Worm (Caenorhabditis elegans) whole organism, early embryonic: Measurements from ENCODE around the gene ttr-44.

Experiments
- B0310.2 ChIP-seq: sonication (generic microtip); optimal IDR thresholded peaks from 2 replicates; lab custom pipeline; 2016; ENCODE audit warnings: mild to moderate bottlenecking, missing genetic modification characterization, missing compliant biosample characterization
- F13C5.2 ChIP-seq: sonication (generic microtip); optimal IDR thresholded peaks from 2 replicates; lab custom pipeline; 2017; ENCODE audit warnings: mild to moderate bottlenecking, missing genetic modification characterization, inconsistent platforms, missing compliant biosample characterization
- aly-1 ChIP-seq: sonication (generic microtip); optimal IDR thresholded peaks from 2 replicates; lab custom pipeline; 2016; ENCODE audit warnings: missing genetic modification characterization, missing compliant biosample characterization
- ama-1 ChIP-seq: fragments of 150-350 bp; optimal IDR thresholded peaks from 2 replicates; lab custom pipeline; 2014
- ceh-13 ChIP-seq: fragments of 200-800 bp; sonication (Bioruptor generic); optimal IDR thresholded peaks from 2 replicates; lab custom pipeline; 2018; ENCODE audit warnings: mild to moderate bottlenecking, missing genetic modification characterization, missing compliant biosample characterization
- ceh-36 ChIP-seq: sonication (generic microtip); optimal IDR thresholded peaks from 2 replicates; lab custom pipeline; 2016; ENCODE audit warnings: missing genetic modification characterization, inconsistent platforms, missing compliant biosample characterization
- ets-7 ChIP-seq: sonication (generic microtip); optimal IDR thresholded peaks from 2 replicates; lab custom pipeline; 2016; ENCODE audit warnings: missing genotype, missing genetic modification characterization, missing compliant biosample characterization
- flt-1 ChIP-seq: fragments of 200-800 bp; sonication (Bioruptor generic); IDR thresholded peaks from 2 replicates; pipeline ENCODE4 v1.3.6; 2022; ENCODE audit warnings: missing genetic modification characterization, missing compliant biosample characterization
- hmbx-1 ChIP-seq: sonication (generic microtip); optimal IDR thresholded peaks from 2 replicates; lab custom pipeline; 2016; ENCODE audit warnings: mild to moderate bottlenecking, missing genetic modification characterization, missing compliant biosample characterization
- hmg-4 ChIP-seq: fragments of 200-800 bp; sonication (Bioruptor generic); optimal IDR thresholded peaks from 2 replicates; lab custom pipeline; 2018; ENCODE audit warnings: mild to moderate bottlenecking, missing genetic modification characterization, missing compliant biosample characterization
- hnd-1 ChIP-seq: sonication (generic microtip); optimal IDR thresholded peaks from 2 replicates; lab custom pipeline; 2016; ENCODE audit warnings: missing genetic modification characterization, missing compliant biosample characterization
- pes-1 ChIP-seq: fragments of 200-800 bp; sonication (Bioruptor generic); IDR thresholded peaks from 2 replicates; pipeline ENCODE4 v1.3.6; 2022; ENCODE audit warnings: missing genetic modification reagents, missing genetic modification characterization, missing compliant biosample characterization
- scrt-1 ChIP-seq: fragments of 200-800 bp; sonication (Bioruptor generic); IDR thresholded peaks from 2 replicates; pipeline ENCODE4 v1.3.6; 2022; ENCODE audit warnings: missing genetic modification characterization, missing compliant biosample characterization
- sea-1 ChIP-seq: fragments of 200-800 bp; sonication (Bioruptor generic); conservative IDR thresholded peaks from 2 replicates; pipeline ENCODE4 v1.3.6; 2022; ENCODE audit warnings: missing genetic modification characterization, missing compliant biosample characterization
- tbx-11 ChIP-seq: fragments of 200-800 bp; sonication (Bioruptor generic); IDR thresholded peaks from 2 replicates; pipeline ENCODE4 v1.3.6; 2022; ENCODE audit warnings: missing genetic modification characterization, missing compliant biosample characterization
- tbx-37 ChIP-seq: fragments of 200-800 bp; sonication (Bioruptor generic); conservative IDR thresholded peaks from 2 replicates; pipeline ENCODE4 v1.3.6; 2022; ENCODE audit warnings: missing genetic modification reagents, missing genetic modification characterization, missing compliant biosample characterization
- tra-4 ChIP-seq: sonication (generic microtip); optimal IDR thresholded peaks from 2 replicates; lab custom pipeline; 2017; ENCODE audit warnings: missing genetic modification characterization, missing compliant biosample characterization

Gene ttr-44

DNA sequence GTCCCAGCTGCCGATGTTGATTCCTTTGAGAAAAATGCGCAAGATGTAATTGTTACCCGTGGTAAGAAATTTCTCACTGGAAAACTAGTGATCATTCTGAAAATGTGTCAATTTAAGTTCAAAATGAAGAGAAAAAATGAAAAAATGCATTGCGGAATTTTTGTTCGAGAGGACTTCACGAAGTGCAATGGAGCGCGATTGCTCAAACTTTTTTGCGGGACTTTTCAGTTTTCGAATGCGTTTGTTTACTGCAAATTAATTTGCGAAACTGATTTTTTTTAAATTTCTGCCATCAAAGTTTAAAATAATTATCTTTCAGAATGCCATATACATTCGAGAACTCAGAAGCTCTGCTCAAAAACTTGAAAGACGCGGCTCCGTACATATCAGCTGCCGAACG is 38.0 kb upstream of the ttr-44 start, which contains the start of the genes nuaf-1 and bir-2:
Gene nuaf-1, minus strand, starts transcription at position 98 of the 400 bp plus-strand sequence.
Gene bir-2, plus strand, starts transcription at position 318 of the 400 bp plus-strand sequence.
- no peak for TF ChIP-seq aly-1
- TF ChIP-seq pes-1: no peak
- no peak for TF ChIP-seq tbx-37
- TF ChIP-seq sea-1 (GFP tag; lab: Robert Waterston, UW): no peak
- TF ChIP-seq ceh-36: no peak
- no peak for TF ChIP-seq B0310.2
- no peak for TF ChIP-seq hnd-1 (tag; lab: Kevin White, UChicago)
- TF ChIP-seq hmg-4 (GFP tag; lab: Kevin White, UChicago): no peak

DNA sequence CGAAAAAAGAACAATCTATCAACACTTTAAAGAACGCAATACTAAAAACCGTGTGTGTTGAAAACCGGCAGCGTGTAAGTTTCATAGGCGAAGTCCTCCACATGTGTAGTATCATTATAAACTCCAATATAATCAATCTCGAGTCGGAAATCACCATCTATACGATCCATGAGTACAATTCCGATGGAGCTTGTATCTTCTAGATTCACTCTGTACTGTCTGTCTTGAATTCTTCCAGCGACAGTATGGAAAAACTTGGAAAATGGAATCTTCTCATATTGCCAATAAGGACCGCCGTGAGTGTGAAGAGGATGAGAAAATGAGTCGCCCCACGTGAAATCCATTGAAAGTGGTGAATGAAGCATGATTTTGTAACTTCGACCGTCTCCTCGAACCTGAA is 36.4 kb upstream of the ttr-44 start:
- no peak for TF ChIP-seq ets-7 (tag; lab: Kevin White, UChicago)
- no peak for TF ChIP-seq pes-1
- TF ChIP-seq tbx-11 (GFP tag; lab: Robert Waterston, UW): no peak
- no peak for TF ChIP-seq scrt-1 (GFP tag; lab: Robert Waterston, UW)
- TF ChIP-seq tra-4 (tag; lab: Kevin White, UChicago): no peak
- no peak for TF ChIP-seq ceh-13 (GFP tag; lab: Kevin White, UChicago)
- TF ChIP-seq F13C5.2 (tag; lab: Kevin White, UChicago): no peak
- no peak for TF ChIP-seq sea-1 (GFP tag; lab: Robert Waterston, UW)
- TF ChIP-seq aly-1: no peak
- no peak for TF ChIP-seq ceh-36
- TF ChIP-seq hnd-1 (tag; lab: Kevin White, UChicago): no peak
- TF ChIP-seq tbx-37: no peak
- no peak for TF ChIP-seq B0310.2
- no peak for TF ChIP-seq ama-1 (lab: Kevin White, UChicago)
- no peak for TF ChIP-seq hmbx-1 (tag; lab: Kevin White, UChicago)
- TF ChIP-seq flt-1 (GFP tag; lab: Robert Waterston, UW): no peak
- no peak for TF ChIP-seq hmg-4 (GFP tag; lab: Kevin White, UChicago)

DNA sequence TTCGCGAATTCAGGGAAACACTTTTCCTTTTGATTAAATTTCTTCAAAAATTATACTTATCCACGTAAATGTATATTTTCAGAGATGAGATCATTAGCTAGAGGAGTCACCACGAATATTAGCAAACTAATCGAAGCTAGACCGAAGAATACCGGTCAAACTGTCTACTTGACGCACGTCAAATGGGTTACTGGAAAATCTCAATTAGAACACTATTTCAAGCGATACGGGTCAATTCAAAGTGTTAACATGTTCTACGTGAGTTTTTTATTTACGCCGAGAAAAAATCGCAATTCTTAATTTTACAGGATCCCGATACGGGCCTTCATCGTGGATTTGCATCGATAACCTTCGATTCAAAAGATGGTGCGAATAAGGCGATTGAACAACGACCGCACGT is 35.2 kb upstream of the ttr-44 start, which contains the start of gene slrp-1:
Gene slrp-1, plus strand, starts transcription at position 83 of the 400 bp plus-strand sequence.
- TF ChIP-seq ama-1 (lab: Kevin White, UChicago): no peak
- no peak for TF ChIP-seq tra-4 (tag; lab: Kevin White, UChicago)
- no peak for TF ChIP-seq flt-1 (GFP tag; lab: Robert Waterston, UW)
- TF ChIP-seq tbx-37: no peak
- TF ChIP-seq ets-7 (tag; lab: Kevin White, UChicago): no peak
- TF ChIP-seq aly-1: no peak
- TF ChIP-seq scrt-1 (GFP tag; lab: Robert Waterston, UW): no peak
- no peak for TF ChIP-seq ceh-13 (GFP tag; lab: Kevin White, UChicago)
- no peak for TF ChIP-seq hmg-4 (GFP tag; lab: Kevin White, UChicago)
- no peak for TF ChIP-seq B0310.2
- TF ChIP-seq pes-1: no peak
- TF ChIP-seq ceh-36: no peak
- no peak for TF ChIP-seq hnd-1 (tag; lab: Kevin White, UChicago)
- no peak for TF ChIP-seq F13C5.2 (tag; lab: Kevin White, UChicago)
- no peak for TF ChIP-seq sea-1 (GFP tag; lab: Robert Waterston, UW)
- TF ChIP-seq tbx-11 (GFP tag; lab: Robert Waterston, UW): no peak
- TF ChIP-seq hmbx-1 (tag; lab: Kevin White, UChicago): no peak

DNA sequence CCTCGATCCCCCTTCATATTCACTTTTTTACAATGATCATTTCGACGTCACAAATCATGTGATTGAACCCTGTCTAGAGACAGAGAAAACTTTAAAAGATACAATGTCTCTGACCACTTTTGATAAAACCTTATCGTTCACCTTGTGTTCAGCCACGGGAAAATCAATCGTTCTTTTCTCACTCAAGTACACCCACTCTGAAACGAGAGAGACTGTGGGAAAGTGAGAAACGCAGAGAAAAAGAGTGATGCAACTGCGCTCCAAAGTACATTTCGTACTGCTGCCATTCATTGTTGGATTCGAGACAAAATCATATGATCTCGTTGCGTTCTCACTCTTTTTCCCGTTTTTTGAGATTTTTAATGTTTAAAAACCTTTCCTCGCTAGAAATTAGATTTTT is 34.7 kb upstream of the ttr-44 start:
- TF ChIP-seq ets-7 (tag; lab: Kevin White, UChicago): no peak

DNA sequence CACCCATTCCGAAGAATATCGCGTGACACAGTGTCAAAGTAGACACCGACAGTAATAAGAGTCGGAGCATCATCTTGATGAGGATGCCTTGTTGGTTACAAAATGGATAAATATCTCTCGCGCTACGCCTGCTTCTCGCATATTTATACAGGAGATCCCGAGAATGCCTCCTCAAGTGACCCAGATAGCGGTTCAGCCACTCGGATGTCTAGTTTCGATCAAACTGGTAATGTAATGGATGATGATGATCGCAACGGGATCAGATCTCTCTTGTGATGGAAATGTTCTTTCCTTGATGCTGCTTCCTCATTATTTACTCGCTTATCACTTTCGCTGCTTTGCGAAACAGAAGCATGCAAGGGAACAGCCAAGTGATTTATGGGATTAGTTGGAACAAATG is 33.3 kb upstream of the ttr-44 start, which contains the start of gene grl-17:
Gene grl-17, minus strand, starts transcription at position 101 of the 400 bp plus-strand sequence.
- TF ChIP-seq ceh-13 (GFP tag; lab: Kevin White, UChicago) (no peak), hmbx-1 (tag; lab: Kevin White, UChicago) (no peak), pes-1 (no peak), ets-7 (tag; lab: Kevin White, UChicago) (no peak), F13C5.2 (tag; lab: Kevin White, UChicago) (no peak), ama-1 (lab: Kevin White, UChicago) (no peak), tbx-11 (GFP tag; lab: Robert Waterston, UW) (no peak), scrt-1 (GFP tag; lab: Robert Waterston, UW) (no peak), B0310.2 (no peak), flt-1 (GFP tag; lab: Robert Waterston, UW) (no peak), tbx-37 (no peak), ceh-36 (no peak)

DNA sequence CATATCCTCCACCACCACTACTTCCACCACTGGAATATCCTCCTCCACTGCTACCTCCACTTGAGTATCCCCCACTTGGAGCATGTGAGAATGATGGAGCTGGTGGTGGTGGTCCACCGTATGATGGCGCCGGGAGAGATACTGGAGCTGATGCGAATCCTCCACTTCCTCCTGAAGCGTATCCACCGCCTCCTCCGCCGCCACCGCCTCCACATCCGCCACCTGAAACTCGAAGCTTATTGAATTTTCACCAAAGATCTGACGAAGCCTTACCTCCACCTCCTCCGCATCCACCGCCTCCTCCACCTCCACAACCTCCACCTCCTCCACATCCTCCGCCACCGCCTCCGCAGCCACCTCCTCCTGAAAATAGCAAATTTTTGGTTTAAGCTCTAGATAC is 32.2 kb upstream of the ttr-44 start:
- TF ChIP-seq sea-1 (GFP tag; lab: Robert Waterston, UW): no peak
- no peak for TF ChIP-seq pes-1
- TF ChIP-seq scrt-1 (GFP tag; lab: Robert Waterston, UW): no peak
- no peak for TF ChIP-seq F13C5.2 (tag; lab: Kevin White, UChicago)
- TF ChIP-seq ets-7 (tag; lab: Kevin White, UChicago): no peak

DNA sequence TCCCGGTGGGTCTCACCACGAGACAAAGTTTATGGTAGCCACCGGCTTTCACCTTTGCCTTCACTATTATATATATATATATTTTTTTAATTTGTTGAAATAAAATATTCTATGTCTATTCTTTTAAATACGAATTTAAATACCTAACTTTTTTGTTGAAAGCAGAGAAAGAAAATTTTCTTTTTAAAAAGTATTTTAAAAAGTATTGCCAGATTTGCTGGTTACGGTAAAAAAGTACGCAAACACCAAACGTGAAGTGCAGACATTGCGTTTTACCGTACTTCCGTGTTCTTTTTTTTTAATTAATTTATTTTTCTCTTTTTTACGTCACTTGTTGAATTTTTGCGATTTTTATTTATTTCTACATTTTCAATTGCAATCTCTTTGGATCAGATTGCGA is 29.4 kb upstream of the ttr-44 start, which contains the start of gene C56A3.8:
Gene C56A3.8, plus strand, starts transcription at position 301 of the 400 bp plus-strand sequence.
- TF ChIP-seq sea-1 (GFP tag; lab: Robert Waterston, UW) (no peak), tra-4 (tag; lab: Kevin White, UChicago) (no peak), B0310.2 (no peak), F13C5.2 (tag; lab: Kevin White, UChicago) (no peak), hmbx-1 (tag; lab: Kevin White, UChicago) (no peak), ceh-13 (GFP tag; lab: Kevin White, UChicago) (no peak), ama-1 (lab: Kevin White, UChicago) (no peak), ceh-36 (no peak), tbx-37 (no peak), flt-1 (GFP tag; lab: Robert Waterston, UW) (no peak), ets-7 (tag; lab: Kevin White, UChicago) (no peak), hmg-4 (GFP tag; lab: Kevin White, UChicago) (no peak), scrt-1 (GFP tag; lab: Robert Waterston, UW) (no peak), pes-1 (no peak), hnd-1 (tag; lab: Kevin White, UChicago) (no peak), aly-1 (no peak)
